Fruit fly (Drosophila melanogaster) whole organism: ENCODE data around the gene CG18493.

Source experiments
- psq ChIP-seq: fragments of >200 bp; optimal IDR thresholded peaks from 2 replicates; lab custom pipeline; 2017
- usp ChIP-seq: fragments of >200 bp; optimal IDR thresholded peaks from 2 replicates; lab custom pipeline; 2017; ENCODE audit warnings: missing biosample characterization, missing genetic modification characterization, mixed read lengths

- TF ChIP-seq usp (no peak), psq (no peak)
Measured at dm6 chr3R:19370693-19371092, 19.4 kb upstream of the CG18493 start.
